Fruit fly (Drosophila melanogaster): ENCODE data around the gene TwdlP.

DNA sequence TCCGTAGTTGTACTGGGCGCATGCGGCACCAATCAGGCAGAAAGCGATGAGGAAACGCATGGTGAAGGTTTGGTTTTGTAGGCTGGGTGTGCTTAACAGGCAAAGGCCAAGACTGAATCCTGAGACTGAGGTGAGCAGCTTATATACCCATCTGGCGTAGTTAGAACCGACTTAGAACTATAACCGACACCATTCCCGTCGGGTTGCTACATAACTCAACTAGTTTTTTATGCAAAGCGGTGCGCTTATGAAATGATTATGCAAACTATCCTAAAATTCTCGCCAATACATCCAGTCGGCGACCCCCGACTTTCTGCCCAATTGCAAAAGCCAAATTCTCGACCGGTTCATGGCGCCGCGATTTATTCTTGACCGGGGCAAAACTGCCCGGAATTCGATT lies 5.5 kb upstream of the TwdlP start, which contains the start of gene TwdlO:
- TF ChIP-seq Myc (optimal IDR thresholded peaks at IDR 0.05) (no peak), psq (optimal IDR thresholded peaks at IDR 0.05) (no peak), ttk (optimal IDR thresholded peaks at IDR 0.05) (no peak)

Measured in Kc167 (cell line).